Fruit fly (Drosophila melanogaster) whole organism, embryonic: ENCODE data around the gene wek.
A peak's percentile ranks its signal among the peaks of the same experiment; 100 is the strongest.

Experiments used
- Atf-2 ChIP-seq: fragments of 200-800 bp; sonication (Bioruptor generic); optimal IDR thresholded peaks from 2 replicates; lab custom pipeline; 2016; ENCODE audit warnings: missing biosample characterization, missing genetic modification characterization
- CG1024 ChIP-seq: fragments of 200-800 bp; sonication (Bioruptor generic); IDR thresholded peaks from 2 replicates; pipeline ENCODE4 v1.3.6; 2022; ENCODE audit warnings: missing biosample characterization, missing genetic modification characterization
- CG10979 ChIP-seq: fragments of 200-800 bp; sonication (Bioruptor generic); optimal IDR thresholded peaks from 2 replicates; lab custom pipeline; 2018; ENCODE audit warnings: missing biosample characterization, mild to moderate bottlenecking, missing genetic modification characterization, moderate library complexity
- CG14965 ChIP-seq: fragments of 200-800 bp; sonication (Bioruptor generic); optimal IDR thresholded peaks from 2 replicates; lab custom pipeline; 2016; ENCODE audit warnings: missing biosample characterization, missing genetic modification characterization, borderline replicate concordance
- CG15601 ChIP-seq: fragments of 200-800 bp; sonication (Bioruptor generic); optimal IDR thresholded peaks from 3 replicates; lab custom pipeline; 2019; ENCODE audit warnings: missing biosample characterization, mild to moderate bottlenecking, missing genetic modification characterization, moderate library complexity
- CG16779 ChIP-seq: fragments of 200-800 bp; sonication (Bioruptor generic); IDR thresholded peaks from 2 replicates; pipeline ENCODE4 v1.3.6; 2022; ENCODE audit warnings: missing biosample characterization, missing genetic modification characterization
- CG17186 ChIP-seq: fragments of 200-800 bp; sonication (Bioruptor generic); optimal IDR thresholded peaks from 3 replicates; lab custom pipeline; 2017; ENCODE audit warnings: missing biosample characterization, missing genetic modification reagents, missing genetic modification characterization
- CG2120 ChIP-seq: fragments of 200-800 bp; sonication (Bioruptor generic); optimal IDR thresholded peaks from 3 replicates; lab custom pipeline; 2016; ENCODE audit warnings: missing biosample characterization, missing genetic modification characterization
- CG2199 ChIP-seq: fragments of 200-800 bp; sonication (Bioruptor generic); IDR thresholded peaks from 3 replicates; pipeline ENCODE4 v1.3.6; 2022; ENCODE audit warnings: missing biosample characterization, missing genetic modification characterization
- CG2712 ChIP-seq: fragments of 200-800 bp; optimal IDR thresholded peaks from 3 replicates; lab custom pipeline; 2019; ENCODE audit warnings: missing biosample characterization, mild to moderate bottlenecking, missing genetic modification characterization, moderate library complexity
- CG31388 ChIP-seq: fragments of 200-800 bp; sonication (Bioruptor generic); optimal IDR thresholded peaks from 2 replicates; lab custom pipeline; 2016; ENCODE audit warnings: missing biosample characterization, missing genetic modification characterization
- CG33557 ChIP-seq: fragments of 200-800 bp; sonication (Bioruptor generic); optimal IDR thresholded peaks from 2 replicates; lab custom pipeline; 2019; ENCODE audit warnings: missing biosample characterization, mild to moderate bottlenecking, missing genetic modification characterization, moderate library complexity
- CG34422 ChIP-seq: fragments of 200-800 bp; sonication (Bioruptor generic); IDR thresholded peaks from 3 replicates; pipeline ENCODE4 v1.3.6; 2022; ENCODE audit warnings: missing biosample characterization, missing genetic modification characterization
- CG4424 ChIP-seq: fragments of 200-800 bp; sonication (Bioruptor generic); optimal IDR thresholded peaks from 3 replicates; lab custom pipeline; 2016; ENCODE audit warnings: missing biosample characterization, missing genetic modification characterization
- CG7987 ChIP-seq: fragments of 200-800 bp; sonication (Bioruptor generic); optimal IDR thresholded peaks from 2 replicates; lab custom pipeline; 2018; ENCODE audit warnings: missing biosample characterization, mild to moderate bottlenecking, missing genetic modification characterization, moderate library complexity
- CG8089 ChIP-seq: fragments of 200-800 bp; sonication (Bioruptor generic); optimal IDR thresholded peaks from 3 replicates; lab custom pipeline; 2016; ENCODE audit warnings: missing biosample characterization, missing genetic modification characterization
- CG8281 ChIP-seq: fragments of 200-800 bp; sonication (Bioruptor generic); optimal IDR thresholded peaks from 2 replicates; lab custom pipeline; 2018; ENCODE audit warnings: missing biosample characterization, mild to moderate bottlenecking, missing genetic modification characterization, moderate library complexity
- CG8944 ChIP-seq: fragments of 200-800 bp; sonication (Bioruptor generic); optimal IDR thresholded peaks from 3 replicates; lab custom pipeline; 2016; ENCODE audit warnings: missing biosample characterization, missing genetic modification characterization
- CHES-1-like ChIP-seq: fragments of 200-800 bp; sonication (Bioruptor generic); optimal IDR thresholded peaks from 2 replicates; lab custom pipeline; 2016; ENCODE audit warnings: missing biosample characterization, missing genetic modification characterization
- CkIIα-i1 ChIP-seq: fragments of 200-800 bp; sonication (Bioruptor generic); IDR thresholded peaks from 2 replicates; pipeline ENCODE4 v1.3.6; 2022; ENCODE audit warnings: missing biosample characterization, missing genetic modification characterization
- H15 ChIP-seq: fragments of 200-800 bp; sonication (Bioruptor generic); IDR thresholded peaks from 3 replicates; pipeline ENCODE4 v1.3.6; 2022; ENCODE audit warnings: missing biosample characterization, missing genetic modification characterization
- HLH4C ChIP-seq: fragments of 200-800 bp; sonication (Bioruptor generic); IDR thresholded peaks from 3 replicates; pipeline ENCODE4 v1.3.6; 2022; ENCODE audit warnings: missing biosample characterization, missing genetic modification characterization; ENCODE audit not compliant: partially characterized antibody
- HLHmδ ChIP-seq: fragments of 200-800 bp; sonication (Bioruptor generic); optimal IDR thresholded peaks from 2 replicates; lab custom pipeline; 2018; ENCODE audit warnings: missing biosample characterization, mild to moderate bottlenecking, missing genetic modification characterization, moderate library complexity
- Max ChIP-seq: fragments of 200-800 bp; sonication (Bioruptor generic); optimal IDR thresholded peaks from 2 replicates; lab custom pipeline; 2016; ENCODE audit warnings: missing biosample characterization, mild to moderate bottlenecking, missing genetic modification characterization
- Ravus ChIP-seq: fragments of 200-800 bp; sonication (Bioruptor generic); IDR thresholded peaks from 2 replicates; pipeline ENCODE4 v1.3.6; 2022; ENCODE audit warnings: missing biosample characterization, missing genetic modification characterization
- Scr ChIP-seq: fragments of 200-800 bp; sonication (Bioruptor generic); IDR thresholded peaks from 2 replicates; pipeline ENCODE4 v1.3.6; 2022; ENCODE audit warnings: missing biosample characterization, missing genetic modification characterization; ENCODE audit not compliant: partially characterized antibody
- Sox102F ChIP-seq: fragments of 200-800 bp; sonication (Bioruptor generic); optimal IDR thresholded peaks from 2 replicates; lab custom pipeline; 2018; ENCODE audit warnings: missing biosample characterization, mild to moderate bottlenecking, missing genetic modification characterization, moderate library complexity
- Trl ChIP-seq, 3 experiments: fragments of >200 bp in 2 of 3; fragments of 200-800 bp in 1 of 3; sonication (Bioruptor generic) in 1 of 3; optimal IDR thresholded peaks; 2 replicates in 1 of 3; 3 replicates in 2 of 3; lab custom pipeline; 2016 to 2017; ENCODE audit warnings: missing biosample characterization in 1 of 3, missing genetic modification characterization in 1 of 3
- chinmo ChIP-seq: fragments of 200-800 bp; sonication (Bioruptor generic); IDR thresholded peaks from 4 replicates; pipeline ENCODE4 v1.3.6; 2022; ENCODE audit warnings: missing biosample characterization, missing genetic modification characterization; ENCODE audit not compliant: partially characterized antibody
- chm ChIP-seq: fragments of 200-800 bp; sonication (Bioruptor generic); IDR thresholded peaks from 2 replicates; pipeline ENCODE4 v1.3.6; 2022; ENCODE audit warnings: missing biosample characterization, missing genetic modification characterization
- danr ChIP-seq: fragments of 200-800 bp; sonication (Bioruptor generic); IDR thresholded peaks from 2 replicates; pipeline ENCODE4 v1.3.6; 2022; ENCODE audit warnings: missing biosample characterization, missing genetic modification characterization
- disco-r ChIP-seq: fragments of 200-800 bp; sonication (Bioruptor generic); optimal IDR thresholded peaks from 2 replicates; lab custom pipeline; 2016; ENCODE audit warnings: missing biosample characterization, missing genetic modification characterization
- dmrt99B ChIP-seq: fragments of 200-800 bp; sonication (Bioruptor generic); optimal IDR thresholded peaks from 2 replicates; lab custom pipeline; 2018; ENCODE audit warnings: missing biosample characterization, mild to moderate bottlenecking, missing genetic modification characterization, moderate library complexity
- exex ChIP-seq: fragments of 200-800 bp; sonication (Bioruptor generic); optimal IDR thresholded peaks from 4 replicates; lab custom pipeline; 2018; ENCODE audit warnings: missing biosample characterization, mild to moderate bottlenecking, missing genetic modification characterization, moderate library complexity
- fru ChIP-seq: fragments of >200 bp; optimal IDR thresholded peaks from 2 replicates; lab custom pipeline; 2017
- gcm ChIP-seq: fragments of 200-800 bp; sonication (Bioruptor generic); optimal IDR thresholded peaks from 2 replicates; lab custom pipeline; 2019; ENCODE audit warnings: missing biosample characterization, mild to moderate bottlenecking, missing genetic modification characterization, moderate library complexity
- grau ChIP-seq: fragments of 200-800 bp; optimal IDR thresholded peaks from 3 replicates; lab custom pipeline; 2019; ENCODE audit warnings: missing biosample characterization, mild to moderate bottlenecking, missing genetic modification characterization, moderate library complexity
- insv ChIP-seq, 2 experiments: fragments of 200-800 bp; sonication (Bioruptor generic); optimal IDR thresholded peaks; 3 replicates each; lab custom pipeline; 2016 to 2018; ENCODE audit warnings: missing biosample characterization in 2 of 2, missing genetic modification characterization in 2 of 2
- luna ChIP-seq: fragments of 200-800 bp; sonication (Bioruptor generic); optimal IDR thresholded peaks from 2 replicates; lab custom pipeline; 2016; ENCODE audit warnings: missing biosample characterization, missing genetic modification characterization
- maf-S ChIP-seq: fragments of 200-800 bp; sonication (Bioruptor generic); optimal IDR thresholded peaks from 2 replicates; lab custom pipeline; 2016; ENCODE audit warnings: missing biosample characterization, missing genetic modification characterization
- nmo ChIP-seq: fragments of 200-800 bp; sonication (Bioruptor generic); optimal IDR thresholded peaks from 2 replicates; lab custom pipeline; 2018; ENCODE audit warnings: missing biosample characterization, mild to moderate bottlenecking, missing genetic modification characterization, moderate library complexity
- nom ChIP-seq: fragments of 200-800 bp; sonication (Bioruptor generic); optimal IDR thresholded peaks from 2 replicates; lab custom pipeline; 2017; ENCODE audit warnings: missing biosample characterization, missing genetic modification characterization, mild to moderate bottlenecking, moderate library complexity, missing genetic modification reagents
- scrt ChIP-seq: fragments of 200-800 bp; sonication (Bioruptor generic); optimal IDR thresholded peaks from 2 replicates; lab custom pipeline; 2018; ENCODE audit warnings: missing biosample characterization, mild to moderate bottlenecking, missing genetic modification characterization, moderate library complexity
- shn ChIP-seq: fragments of 200-800 bp; sonication (Bioruptor generic); optimal IDR thresholded peaks from 3 replicates; lab custom pipeline; 2016; ENCODE audit warnings: missing biosample characterization, missing genetic modification characterization
- slp2 ChIP-seq: fragments of 200-800 bp; sonication (Bioruptor generic); optimal IDR thresholded peaks from 2 replicates; lab custom pipeline; 2016; ENCODE audit warnings: missing biosample characterization, missing genetic modification characterization
- trh ChIP-seq: fragments of 200-800 bp; sonication (Bioruptor generic); optimal IDR thresholded peaks from 2 replicates; lab custom pipeline; 2016; ENCODE audit warnings: missing biosample characterization, missing genetic modification characterization
- vnd ChIP-seq: fragments of 200-800 bp; sonication (Bioruptor generic); IDR thresholded peaks from 3 replicates; pipeline ENCODE4 v1.3.6; 2022; ENCODE audit warnings: missing biosample characterization, missing genetic modification characterization; ENCODE audit not compliant: partially characterized antibody
- wdn ChIP-seq: fragments of 200-800 bp; sonication (Bioruptor generic); IDR thresholded peaks from 2 replicates; pipeline ENCODE4 v1.3.6; 2022; ENCODE audit warnings: missing biosample characterization, missing genetic modification characterization

wek gene

dm6 chr2L:15746600-15747393 lies 21.4 kb downstream of the wek start:
- TF ChIP-seq chm (GFP tag; lab: Robert Waterston, UW) (no peak), CG8944 (GFP tag; lab: Kevin White, UChicago) (peak; percentile 30), CG4424 (GFP tag; lab: Kevin White, UChicago) (peak; percentile 93), grau (peak; percentile 95), slp2 (peak; percentile 5), dmrt99B (tag; lab: Kevin White, UChicago) (peak; percentile 93), Atf-2 (GFP tag; lab: Kevin White, UChicago) (peak; percentile 5), CG2199 (no peak), vnd (GFP tag; lab: Robert Waterston, UW) (no peak), scrt (GFP tag; lab: Kevin White, UChicago) (peak; percentile 72), CG14965 (no peak), CG17186 (GFP tag; lab: Kevin White, UChicago) (no peak), CG8281 (tag; lab: Kevin White, UChicago) (peak; percentile 80), CG2712 (tag; lab: Kevin White, UChicago) (peak; percentile 96), nmo (GFP tag; lab: Kevin White, UChicago) (peak; percentile 98), Max (GFP tag; lab: Kevin White, UChicago) (peak; percentile 61), shn (GFP tag; lab: Kevin White, UChicago) (no peak), CG15601 (tag; lab: Kevin White, UChicago) (peak; percentile 94), CG2120 (GFP tag; lab: Kevin White, UChicago) (peak; percentile 57), CG7987 (GFP tag; lab: Kevin White, UChicago) (peak; percentile 22), exex (tag; lab: Kevin White, UChicago) (peak; percentile 69), HLH4C (GFP tag; lab: Robert Waterston, UW) (no peak), CHES-1-like (peak; percentile 7), CG10979 (tag; lab: Kevin White, UChicago) (peak; percentile 94), Ravus (peak; percentile 14; the same call in 1 of the 2 replicates), insv (GFP tag; optimal IDR thresholded peaks at IDR 0.05; lab: Kevin White, UChicago) (peak in 1 of 2 experiments; percentile 27), chinmo (GFP tag; lab: Robert Waterston, UW) (no peak), HLHmδ (GFP tag; lab: Kevin White, UChicago) (no peak), CG33557 (GFP tag; lab: Kevin White, UChicago) (peak; percentile 98), Trl (optimal IDR thresholded peaks at IDR 0.05; lab: Kevin White, UChicago) (no peak), Trl (GFP tag; optimal IDR thresholded peaks at IDR 0.05; lab: Kevin White, UChicago) (no peak), CG34422 (GFP tag; lab: Robert Waterston, UW) (peak; percentile 68; the same call in 2 of the 3 replicates), fru (lab: Kevin White, UChicago) (no peak), gcm (GFP tag; lab: Kevin White, UChicago) (peak; percentile 93), H15 (GFP tag; lab: Robert Waterston, UW) (peak; percentile 61; the same call in 1 of the 3 replicates), CkIIα-i1 (GFP tag; lab: Robert Waterston, UW) (no peak), disco-r (GFP tag; lab: Kevin White, UChicago) (no peak), CG8089 (no peak), maf-S (GFP tag; lab: Kevin White, UChicago) (no peak), trh (peak; percentile 72), Scr (GFP tag; lab: Robert Waterston, UW) (0 out of 2 replicates have a peak, but pooled peaks have one; percentile 32), luna (GFP tag; lab: Kevin White, UChicago) (no peak), CG16779 (no peak), Sox102F (peak; percentile 93), CG1024 (GFP tag; lab: Robert Waterston, UW) (0 out of 2 replicates have a peak, but pooled peaks have one; percentile 45), danr (peak; percentile 61; the same call in 1 of the 2 replicates), nom (peak; percentile 42), wdn (GFP tag; lab: Robert Waterston, UW) (0 out of 2 replicates have a peak, but pooled peaks have one; percentile 52), CG31388 (GFP tag; lab: Kevin White, UChicago) (peak; percentile 72)
